Worm (Caenorhabditis elegans) whole organism, late embryonic: ENCODE measurements around the gene F27B3.6.

Experiments
- C38D4.7 ChIP-seq: fragments of 200-800 bp; sonication (Bioruptor generic); optimal IDR thresholded peaks from 2 replicates; lab custom pipeline; 2018; ENCODE audit warnings: mild to moderate bottlenecking, missing genetic modification characterization, moderate library complexity, missing compliant biosample characterization
- F13H6.1 ChIP-seq: sonication (generic microtip); optimal IDR thresholded peaks from 2 replicates; lab custom pipeline; 2016; ENCODE audit warnings: missing genetic modification characterization, missing compliant biosample characterization
- K02D7.2 ChIP-seq: sonication (generic microtip); optimal IDR thresholded peaks from 2 replicates; lab custom pipeline; 2017; ENCODE audit warnings: mild to moderate bottlenecking, missing genetic modification characterization, missing compliant biosample characterization
- T23F11.4 ChIP-seq: fragments of 200-800 bp; sonication (Bioruptor generic); optimal IDR thresholded peaks from 2 replicates; lab custom pipeline; 2018; ENCODE audit warnings: mild to moderate bottlenecking, missing genetic modification characterization, missing compliant biosample characterization
- Y22D7AL.16 ChIP-seq: sonication (generic microtip); optimal IDR thresholded peaks from 2 replicates; lab custom pipeline; 2016; ENCODE audit warnings: missing genetic modification characterization, missing compliant biosample characterization
- ama-1 ChIP-seq: fragments of 150-350 bp; optimal IDR thresholded peaks from 2 replicates; lab custom pipeline; 2014
- ceh-18 ChIP-seq: sonication (generic microtip); optimal IDR thresholded peaks from 2 replicates; lab custom pipeline; 2016; ENCODE audit warnings: missing genetic modification characterization, missing compliant biosample characterization
- ceh-2 ChIP-seq: sonication (generic microtip); optimal IDR thresholded peaks from 2 replicates; lab custom pipeline; 2016; ENCODE audit warnings: missing genotype, missing genetic modification characterization, missing compliant biosample characterization
- ceh-30 ChIP-seq: fragments of 150-350 bp; optimal IDR thresholded peaks from 2 replicates; lab custom pipeline; 2014; ENCODE audit warnings: missing biosample characterization, missing genetic modification characterization
- ceh-48 ChIP-seq: sonication (generic microtip); optimal IDR thresholded peaks from 2 replicates; lab custom pipeline; 2016; ENCODE audit warnings: missing genetic modification characterization, inconsistent platforms, missing compliant biosample characterization
- ceh-9 ChIP-seq: sonication (generic microtip); optimal IDR thresholded peaks from 2 replicates; lab custom pipeline; 2016; ENCODE audit warnings: mild to moderate bottlenecking, missing genetic modification characterization, inconsistent platforms, missing compliant biosample characterization
- che-1 ChIP-seq: sonication (generic microtip); optimal IDR thresholded peaks from 2 replicates; lab custom pipeline; 2016; ENCODE audit warnings: mild to moderate bottlenecking, missing genetic modification characterization, missing compliant biosample characterization
- dmd-4 ChIP-seq: sonication (generic microtip); optimal IDR thresholded peaks from 2 replicates; lab custom pipeline; 2016; ENCODE audit warnings: borderline replicate concordance, missing genetic modification characterization, missing compliant biosample characterization
- dve-1 ChIP-seq: sonication (generic microtip); optimal IDR thresholded peaks from 2 replicates; lab custom pipeline; 2017; ENCODE audit warnings: antibody characterized with exemption, mild to moderate bottlenecking, missing genetic modification characterization, missing compliant biosample characterization
- elt-2 ChIP-seq: sonication (generic microtip); optimal IDR thresholded peaks from 2 replicates; lab custom pipeline; 2016; ENCODE audit warnings: missing genetic modification reagents, missing genetic modification characterization, missing compliant biosample characterization
- ets-4 ChIP-seq: sonication (generic microtip); optimal IDR thresholded peaks from 2 replicates; lab custom pipeline; 2016; ENCODE audit warnings: missing genetic modification characterization, missing compliant biosample characterization
- fkh-10 ChIP-seq: fragments of 150-350 bp; optimal IDR thresholded peaks from 2 replicates; lab custom pipeline; 2014; ENCODE audit warnings: missing biosample characterization, missing genetic modification reagents, missing genetic modification characterization
- fkh-6 ChIP-seq: sonication (generic microtip); optimal IDR thresholded peaks from 2 replicates; lab custom pipeline; 2016; ENCODE audit warnings: missing genetic modification characterization, missing compliant biosample characterization
- gmeb-2 ChIP-seq: sonication (generic microtip); optimal IDR thresholded peaks from 2 replicates; lab custom pipeline; 2016; ENCODE audit warnings: missing genetic modification characterization, inconsistent platforms, missing compliant biosample characterization
- hlh-13 ChIP-seq: fragments of 200-800 bp; sonication (Bioruptor generic); optimal IDR thresholded peaks from 2 replicates; lab custom pipeline; 2018; ENCODE audit warnings: mild to moderate bottlenecking, missing genetic modification characterization, missing compliant biosample characterization
- hlh-15 ChIP-seq: sonication (generic microtip); optimal IDR thresholded peaks from 2 replicates; lab custom pipeline; 2016; ENCODE audit warnings: missing genetic modification characterization, missing compliant biosample characterization
- madf-2 ChIP-seq: sonication (generic microtip); optimal IDR thresholded peaks from 2 replicates; lab custom pipeline; 2017; ENCODE audit warnings: missing genetic modification characterization, missing compliant biosample characterization
- mec-3 ChIP-seq: sonication (generic microtip); optimal IDR thresholded peaks from 2 replicates; lab custom pipeline; 2016; ENCODE audit warnings: borderline replicate concordance, missing genetic modification characterization, missing compliant biosample characterization
- nfya-1 ChIP-seq: sonication (generic microtip); optimal IDR thresholded peaks from 2 replicates; lab custom pipeline; 2017; ENCODE audit warnings: missing genetic modification characterization, mild to moderate bottlenecking, missing compliant biosample characterization, antibody characterized with exemption, moderate library complexity
- nhr-11 ChIP-seq: fragments of 150-350 bp; optimal IDR thresholded peaks from 2 replicates; lab custom pipeline; 2014; ENCODE audit warnings: missing biosample characterization, missing genetic modification characterization
- npax-4 ChIP-seq: sonication (generic microtip); optimal IDR thresholded peaks from 2 replicates; lab custom pipeline; 2016; ENCODE audit warnings: missing genetic modification characterization, missing compliant biosample characterization
- odd-2 ChIP-seq: sonication (generic microtip); optimal IDR thresholded peaks from 2 replicates; lab custom pipeline; 2017; ENCODE audit warnings: antibody characterized with exemption, mild to moderate bottlenecking, missing genetic modification characterization, missing compliant biosample characterization
- pat-9 ChIP-seq: fragments of 200-800 bp; sonication (Bioruptor generic); optimal IDR thresholded peaks from 2 replicates; lab custom pipeline; 2018; ENCODE audit warnings: mild to moderate bottlenecking, missing genetic modification characterization, moderate library complexity, missing compliant biosample characterization
- ref-2 ChIP-seq: sonication (generic microtip); optimal IDR thresholded peaks from 2 replicates; lab custom pipeline; 2016; ENCODE audit warnings: missing genetic modification characterization, missing compliant biosample characterization
- rnt-1 ChIP-seq: sonication (generic microtip); optimal IDR thresholded peaks from 2 replicates; lab custom pipeline; 2016; ENCODE audit warnings: missing genetic modification characterization, missing compliant biosample characterization
- sox-2 ChIP-seq: fragments of 200-800 bp; sonication (Bioruptor generic); IDR thresholded peaks from 2 replicates; pipeline ENCODE4 v1.3.6; 2022; ENCODE audit warnings: missing genetic modification reagents, missing genetic modification characterization, missing compliant biosample characterization
- sox-4 ChIP-seq: sonication (generic microtip); optimal IDR thresholded peaks from 2 replicates; lab custom pipeline; 2017; ENCODE audit warnings: mild to moderate bottlenecking, missing genetic modification characterization, inconsistent platforms, missing compliant biosample characterization
- unc-3 ChIP-seq, 2 experiments: fragments of 200-800 bp in 1 of 2; sonication (Bioruptor generic) in 1 of 2; sonication (generic microtip) in 1 of 2; conservative IDR thresholded peaks in 1 of 2; optimal IDR thresholded peaks in 1 of 2; 2 replicates each; pipeline versions ENCODE4 v1.3.6 to Lab custom; 2016 to 2022; ENCODE audit warnings: missing compliant biosample characterization in 2 of 2, missing genetic modification characterization in 2 of 2, missing genetic modification reagents in 1 of 2
- unc-55 ChIP-seq: sonication (generic microtip); optimal IDR thresholded peaks from 2 replicates; lab custom pipeline; 2017; ENCODE audit warnings: missing biosample characterization, missing genetic modification reagents, missing genetic modification characterization
- unc-86 ChIP-seq: sonication (generic microtip); optimal IDR thresholded peaks from 2 replicates; lab custom pipeline; 2016; ENCODE audit warnings: missing genetic modification characterization, missing compliant biosample characterization

F27B3.6 gene

ce11 chrIII:6589499-6589898 is 11.1 kb upstream of the F27B3.6 start:
- TF ChIP-seq odd-2 (tag; lab: Kevin White, UChicago) (no peak), ceh-48 (tag; lab: Kevin White, UChicago) (no peak), elt-2 (no peak)

- TF ChIP-seq mec-3 (tag; lab: Kevin White, UChicago) (no peak), sox-2 (no peak), dmd-4 (tag; lab: Kevin White, UChicago) (no peak), ceh-30 (tag; lab: Kevin White, UChicago) (no peak), madf-2 (tag; lab: Kevin White, UChicago) (no peak), F13H6.1 (no peak), gmeb-2 (tag; lab: Kevin White, UChicago) (no peak), ceh-9 (tag; lab: Kevin White, UChicago) (no peak), npax-4 (tag; lab: Kevin White, UChicago) (no peak), sox-4 (tag; lab: Kevin White, UChicago) (no peak), nhr-11 (no peak), K02D7.2 (no peak), hlh-15 (tag; lab: Kevin White, UChicago) (no peak), dve-1 (tag; lab: Kevin White, UChicago) (no peak), ets-4 (no peak), che-1 (tag; lab: Kevin White, UChicago) (no peak)
Observed at ce11 chrIII:6587564-6587963, 9.2 kb upstream of the F27B3.6 start, which contains the start of gene ddo-3. ddo-3 (plus strand) TSS chrIII:6587864.

ce11 chrIII:6581585-6581984 is 3.2 kb upstream of the F27B3.6 start, which contains the start of gene acr-21:
acr-21 (plus strand) TSS chrIII:6581885.
- TF ChIP-seq elt-2 (no peak), mec-3 (tag; lab: Kevin White, UChicago) (no peak), ceh-2 (no peak), T23F11.4 (GFP tag; lab: Kevin White, UChicago) (no peak), unc-3 (GFP tag; conservative IDR thresholded peaks at IDR 0.05; lab: Robert Waterston, UW) (no peak), unc-3 (tag; optimal IDR thresholded peaks at IDR 0.05; lab: Kevin White, UChicago) (no peak), dve-1 (tag; lab: Kevin White, UChicago) (no peak), gmeb-2 (tag; lab: Kevin White, UChicago) (no peak), dmd-4 (tag; lab: Kevin White, UChicago) (no peak), unc-86 (tag; lab: Kevin White, UChicago) (no peak), ceh-18 (no peak)

- TF ChIP-seq ama-1 (lab: Kevin White, UChicago) (no peak), T23F11.4 (GFP tag; lab: Kevin White, UChicago) (no peak), nfya-1 (tag; lab: Kevin White, UChicago) (no peak), Y22D7AL.16 (tag; lab: Kevin White, UChicago) (no peak)
Observed at ce11 chrIII:6579398-6579797, 993 bp upstream of the F27B3.6 start, which contains the start of gene F27B3.8. F27B3.8 (plus strand) TSS chrIII:6579698.

ce11 chrIII:6577159-6577558 is 1.2 kb downstream of the F27B3.6 start:
- TF ChIP-seq gmeb-2 (tag; lab: Kevin White, UChicago) (no peak), unc-55 (GFP tag; lab: Kevin White, UChicago) (no peak), Y22D7AL.16 (tag; lab: Kevin White, UChicago) (no peak), rnt-1 (tag; lab: Kevin White, UChicago) (no peak), pat-9 (tag; lab: Kevin White, UChicago) (no peak), F13H6.1 (no peak), C38D4.7 (no peak), ceh-2 (no peak), ceh-18 (no peak), fkh-6 (tag; lab: Kevin White, UChicago) (no peak), fkh-10 (no peak), sox-4 (tag; lab: Kevin White, UChicago) (no peak), ref-2 (no peak), hlh-13 (GFP tag; lab: Kevin White, UChicago) (no peak), npax-4 (tag; lab: Kevin White, UChicago) (no peak), ceh-30 (tag; lab: Kevin White, UChicago) (no peak)
